Fruit fly (Drosophila melanogaster) whole organism, adult: ENCODE results near the gene CG17746.

Experiments used
- CG11617 ChIP-seq: fragments of 200-800 bp; sonication (Bioruptor generic); optimal IDR thresholded peaks from 2 replicates; lab custom pipeline; 2017; ENCODE audit warnings: mild to moderate bottlenecking, missing biosample characterization, missing genetic modification reagents, missing genetic modification characterization
- CG12768 ChIP-seq: fragments of 200-800 bp; sonication (Bioruptor generic); optimal IDR thresholded peaks from 2 replicates; lab custom pipeline; 2017; ENCODE audit warnings: missing biosample characterization, missing genetic modification characterization, mild to moderate bottlenecking, moderate library complexity, missing genetic modification reagents
- CG14711 ChIP-seq: fragments of 200-800 bp; sonication (Bioruptor generic); optimal IDR thresholded peaks from 2 replicates; lab custom pipeline; 2018; ENCODE audit warnings: missing biosample characterization, mild to moderate bottlenecking, missing genetic modification characterization, moderate library complexity
- CG1620 ChIP-seq: fragments of 200-800 bp; sonication (Bioruptor generic); optimal IDR thresholded peaks from 2 replicates; lab custom pipeline; 2016; ENCODE audit warnings: missing biosample characterization, missing genetic modification characterization
- CG33017 ChIP-seq: fragments of 200-800 bp; sonication (Bioruptor generic); optimal IDR thresholded peaks from 2 replicates; lab custom pipeline; 2018; ENCODE audit warnings: missing biosample characterization, mild to moderate bottlenecking, missing genetic modification characterization, moderate library complexity
- CG5204 ChIP-seq: fragments of 200-800 bp; sonication (Bioruptor generic); optimal IDR thresholded peaks from 2 replicates; lab custom pipeline; 2016; ENCODE audit warnings: missing biosample characterization, missing genetic modification characterization
- CG7045 ChIP-seq: fragments of 200-800 bp; sonication (Bioruptor generic); optimal IDR thresholded peaks from 2 replicates; lab custom pipeline; 2017; ENCODE audit warnings: missing biosample characterization, mild to moderate bottlenecking, missing genetic modification characterization
- CG7101 ChIP-seq: fragments of 200-800 bp; sonication (Bioruptor generic); optimal IDR thresholded peaks from 2 replicates; lab custom pipeline; 2018; ENCODE audit warnings: missing biosample characterization, mild to moderate bottlenecking, missing genetic modification characterization, moderate library complexity
- Clk ChIP-seq: fragments of 200-800 bp; sonication (Bioruptor generic); optimal IDR thresholded peaks from 2 replicates; lab custom pipeline; 2017; ENCODE audit warnings: missing biosample characterization, missing genetic modification characterization
- Crg-1 ChIP-seq: fragments of 200-800 bp; sonication (Bioruptor generic); optimal IDR thresholded peaks from 2 replicates; lab custom pipeline; 2016; ENCODE audit warnings: missing biosample characterization, missing genetic modification characterization
- Hr96 ChIP-seq: fragments of 200-800 bp; sonication (Bioruptor generic); optimal IDR thresholded peaks from 2 replicates; lab custom pipeline; 2016; ENCODE audit warnings: missing biosample characterization, missing genetic modification characterization
- Mnt ChIP-seq: fragments of 200-800 bp; sonication (Bioruptor generic); optimal IDR thresholded peaks from 2 replicates; lab custom pipeline; 2016; ENCODE audit warnings: missing biosample characterization, mild to moderate bottlenecking, missing genetic modification characterization
- bab1 ChIP-seq: fragments of 200-800 bp; sonication (Bioruptor generic); optimal IDR thresholded peaks from 3 replicates; lab custom pipeline; 2019; ENCODE audit warnings: missing biosample characterization, mild to moderate bottlenecking, missing genetic modification characterization, moderate library complexity
- cic ChIP-seq: fragments of 200-800 bp; sonication (Bioruptor generic); optimal IDR thresholded peaks from 2 replicates; lab custom pipeline; 2017; ENCODE audit warnings: missing biosample characterization, mild to moderate bottlenecking, missing genetic modification characterization, moderate library complexity
- cnc ChIP-seq, 2 experiments: fragments of >200 bp; optimal IDR thresholded peaks; 2 replicates each; lab custom pipeline; 2017
- kay ChIP-seq: fragments of 200-800 bp; sonication (Bioruptor generic); peaks from one replicate; lab custom pipeline; 2016; ENCODE audit warnings: missing biosample characterization, missing genetic modification characterization, borderline replicate concordance
- ovo ChIP-seq: fragments of 200-800 bp; sonication (Bioruptor generic); optimal IDR thresholded peaks from 2 replicates; lab custom pipeline; 2016; ENCODE audit warnings: missing biosample characterization, missing genetic modification characterization
- pad ChIP-seq: fragments of 200-800 bp; sonication (Bioruptor generic); optimal IDR thresholded peaks from 3 replicates; lab custom pipeline; 2017; ENCODE audit warnings: missing biosample characterization, missing genetic modification characterization, mild to moderate bottlenecking, moderate library complexity, missing genetic modification reagents
- tj ChIP-seq: fragments of 200-800 bp; sonication (Bioruptor generic); optimal IDR thresholded peaks from 3 replicates; lab custom pipeline; 2017; ENCODE audit warnings: missing biosample characterization, mild to moderate bottlenecking, missing genetic modification characterization, moderate library complexity
- toe ChIP-seq: fragments of 200-800 bp; sonication (Bioruptor generic); optimal IDR thresholded peaks from 2 replicates; lab custom pipeline; 2016; ENCODE audit warnings: missing biosample characterization, missing genetic modification characterization

CG17746 gene

dm6 chr3L:3257690-3258089, 18.3 kb upstream of the CG17746 start, which contains the start of gene ckd:
ckd (plus strand) TSS chr3L:3257878.
- no peak for TF ChIP-seq Mnt
- no peak for TF ChIP-seq Hr96 (GFP tag; lab: Kevin White, UChicago)
- no peak for TF ChIP-seq CG11617 (GFP tag; lab: Kevin White, UChicago)
- no peak for TF ChIP-seq CG14711 (tag; lab: Kevin White, UChicago)
- no peak for TF ChIP-seq Clk (GFP tag; lab: Kevin White, UChicago)
- TF ChIP-seq kay (GFP tag; lab: Kevin White, UChicago), result no peak
- TF ChIP-seq CG1620 (GFP tag; lab: Kevin White, UChicago), result no peak
- TF ChIP-seq ovo, result no peak
- TF ChIP-seq CG12768 (GFP tag; lab: Kevin White, UChicago), result no peak

dm6 chr3L:3253631-3254030, 14.3 kb upstream of the CG17746 start:
- no peak for TF ChIP-seq cnc (optimal IDR thresholded peaks at IDR 0.05; lab: Kevin White, UChicago)
- no peak for TF ChIP-seq kay (GFP tag; lab: Kevin White, UChicago)
- no peak for TF ChIP-seq CG7101 (tag; lab: Kevin White, UChicago)
- TF ChIP-seq Mnt, result no peak
- TF ChIP-seq CG11617 (GFP tag; lab: Kevin White, UChicago), result no peak
- TF ChIP-seq CG14711 (tag; lab: Kevin White, UChicago), result no peak
- no peak for TF ChIP-seq Clk (GFP tag; lab: Kevin White, UChicago)
- no peak for TF ChIP-seq toe (GFP tag; lab: Kevin White, UChicago)
- no peak for TF ChIP-seq cic (GFP tag; lab: Kevin White, UChicago)
- no peak for TF ChIP-seq Crg-1
- no peak for TF ChIP-seq CG1620 (GFP tag; lab: Kevin White, UChicago)

- TF ChIP-seq cic (GFP tag; lab: Kevin White, UChicago) (no peak), Hr96 (GFP tag; lab: Kevin White, UChicago) (no peak)
Observed at dm6 chr3L:3252884-3253283, 13.5 kb upstream of the CG17746 start.

dm6 chr3L:3251659-3252490, 12.5 kb upstream of the CG17746 start:
- no peak for TF ChIP-seq Crg-1
- no peak for TF ChIP-seq CG7045 (GFP tag; lab: Kevin White, UChicago)
- no peak for TF ChIP-seq CG1620 (GFP tag; lab: Kevin White, UChicago)
- TF ChIP-seq CG12768 (GFP tag; lab: Kevin White, UChicago), result no peak
- TF ChIP-seq kay (GFP tag; lab: Kevin White, UChicago), result peak; percentile 1
- no peak for TF ChIP-seq cic (GFP tag; lab: Kevin White, UChicago)

dm6 chr3L:3250922-3251658, 11.7 kb upstream of the CG17746 start:
- no peak for TF ChIP-seq Clk (GFP tag; lab: Kevin White, UChicago)
- no peak for TF ChIP-seq kay (GFP tag; lab: Kevin White, UChicago)
- TF ChIP-seq CG1620 (GFP tag; lab: Kevin White, UChicago), result no peak
- TF ChIP-seq bab1 (GFP tag; lab: Kevin White, UChicago), result no peak
- TF ChIP-seq CG12768 (GFP tag; lab: Kevin White, UChicago), result no peak
- peak; percentile 95 for TF ChIP-seq pad
- TF ChIP-seq CG14711 (tag; lab: Kevin White, UChicago), result no peak
- no peak for TF ChIP-seq CG7101 (tag; lab: Kevin White, UChicago)
- TF ChIP-seq cnc (optimal IDR thresholded peaks at IDR 0.05; lab: Kevin White, UChicago), result peak in 1 of 2 experiments; percentile 15
- peak; percentile 84 for TF ChIP-seq tj
- TF ChIP-seq cic (GFP tag; lab: Kevin White, UChicago), result no peak
- no peak for TF ChIP-seq Mnt
- TF ChIP-seq Crg-1, result no peak
- TF ChIP-seq toe (GFP tag; lab: Kevin White, UChicago), result no peak
- no peak for TF ChIP-seq CG11617 (GFP tag; lab: Kevin White, UChicago)
- TF ChIP-seq ovo, result no peak
- TF ChIP-seq Hr96 (GFP tag; lab: Kevin White, UChicago), result no peak
- TF ChIP-seq CG33017, result no peak
- TF ChIP-seq CG7045 (GFP tag; lab: Kevin White, UChicago), result no peak
- TF ChIP-seq CG5204, result no peak

dm6 chr3L:3249997-3250774, 10.8 kb upstream of the CG17746 start:
- peak; percentile 97 for TF ChIP-seq CG5204
- TF ChIP-seq CG33017, result peak; percentile 86
- peak; percentile 63 for TF ChIP-seq cic (GFP tag; lab: Kevin White, UChicago)
- peak; percentile 98 for TF ChIP-seq CG11617 (GFP tag; lab: Kevin White, UChicago)
- TF ChIP-seq toe (GFP tag; lab: Kevin White, UChicago), result peak; percentile 96
- TF ChIP-seq CG1620 (GFP tag; lab: Kevin White, UChicago), result peak; percentile 94
- peak; percentile 86 for TF ChIP-seq pad
- TF ChIP-seq CG12768 (GFP tag; lab: Kevin White, UChicago), result peak; percentile 93
- peak; percentile 92 for TF ChIP-seq CG7101 (tag; lab: Kevin White, UChicago)
- peak; percentile 62 for TF ChIP-seq Mnt
- peak; percentile 77 for TF ChIP-seq ovo
- peak; percentile 78 for TF ChIP-seq CG14711 (tag; lab: Kevin White, UChicago)
- peak; percentile 96 for TF ChIP-seq Hr96 (GFP tag; lab: Kevin White, UChicago)
- TF ChIP-seq CG7045 (GFP tag; lab: Kevin White, UChicago), result peak; percentile 93
- TF ChIP-seq kay (GFP tag; lab: Kevin White, UChicago), result peak; percentile 85
- peak; percentile 89 for TF ChIP-seq bab1 (GFP tag; lab: Kevin White, UChicago)
- peak; percentile 87 for TF ChIP-seq Clk (GFP tag; lab: Kevin White, UChicago)
- no peak for TF ChIP-seq cnc (optimal IDR thresholded peaks at IDR 0.05; lab: Kevin White, UChicago)
- peak; percentile 81 for TF ChIP-seq Crg-1
- TF ChIP-seq tj, result peak; percentile 78
